Fruit fly (Drosophila melanogaster) whole organism, pupa: ENCODE results near the gene slou.

Source experiments
- CG10348 ChIP-seq: fragments of 200-800 bp; sonication (Bioruptor generic); IDR thresholded peaks from 2 replicates; pipeline ENCODE4 v1.3.6; 2022; ENCODE audit warnings: missing biosample characterization, missing genetic modification characterization
- CG12605 ChIP-seq: fragments of 200-800 bp; sonication (Bioruptor generic); IDR thresholded peaks from 2 replicates; pipeline ENCODE4 v1.3.6; 2022; ENCODE audit warnings: missing biosample characterization, missing genetic modification characterization
- CG13204 ChIP-seq: fragments of 200-800 bp; sonication (Bioruptor generic); optimal IDR thresholded peaks from 2 replicates; lab custom pipeline; 2018; ENCODE audit warnings: missing biosample characterization, mild to moderate bottlenecking, missing genetic modification characterization, moderate library complexity
- CG14655 ChIP-seq: fragments of 200-800 bp; sonication (Bioruptor generic); optimal IDR thresholded peaks from 3 replicates; lab custom pipeline; 2017; ENCODE audit warnings: mild to moderate bottlenecking, missing biosample characterization, missing genetic modification reagents, missing genetic modification characterization
- CG15710 ChIP-seq: fragments of 200-800 bp; sonication (Bioruptor generic); optimal IDR thresholded peaks from 2 replicates; lab custom pipeline; 2018; ENCODE audit warnings: missing biosample characterization, mild to moderate bottlenecking, missing genetic modification characterization, moderate library complexity
- CG17806 ChIP-seq: fragments of 200-800 bp; sonication (Bioruptor generic); optimal IDR thresholded peaks from 2 replicates; lab custom pipeline; 2018; ENCODE audit warnings: missing biosample characterization, mild to moderate bottlenecking, missing genetic modification characterization, moderate library complexity
- CG32121 ChIP-seq: fragments of 200-800 bp; sonication (Bioruptor generic); IDR thresholded peaks from 2 replicates; pipeline ENCODE4 v1.3.6; 2022; ENCODE audit warnings: missing biosample characterization, missing genetic modification characterization
- CG34367 ChIP-seq: fragments of 200-800 bp; sonication (Bioruptor generic); optimal IDR thresholded peaks from 2 replicates; lab custom pipeline; 2018; ENCODE audit warnings: missing biosample characterization, mild to moderate bottlenecking, missing genetic modification characterization
- CG4496 ChIP-seq: fragments of 200-800 bp; sonication (Bioruptor generic); IDR thresholded peaks from 3 replicates; pipeline ENCODE4 v1.3.6; 2022; ENCODE audit warnings: missing biosample characterization, missing genetic modification characterization
- CG8159 ChIP-seq: fragments of 200-800 bp; sonication (Bioruptor generic); optimal IDR thresholded peaks from 3 replicates; lab custom pipeline; 2018; ENCODE audit warnings: missing biosample characterization, mild to moderate bottlenecking, missing genetic modification characterization, moderate library complexity
- CG8301 ChIP-seq: fragments of 200-800 bp; sonication (Bioruptor generic); optimal IDR thresholded peaks from 2 replicates; lab custom pipeline; 2018; ENCODE audit warnings: missing biosample characterization, mild to moderate bottlenecking, missing genetic modification characterization
- CG9948 ChIP-seq: fragments of 200-800 bp; sonication (Bioruptor generic); optimal IDR thresholded peaks from 2 replicates; lab custom pipeline; 2018; ENCODE audit warnings: missing biosample characterization, mild to moderate bottlenecking, missing genetic modification characterization, moderate library complexity
- D1 ChIP-seq: fragments of 200-800 bp; sonication (Bioruptor generic); optimal IDR thresholded peaks from 2 replicates; lab custom pipeline; 2018; ENCODE audit warnings: missing biosample characterization, mild to moderate bottlenecking, missing genetic modification characterization, moderate library complexity
- EcR ChIP-seq: fragments of 200-800 bp; sonication (Bioruptor generic); optimal IDR thresholded peaks from 3 replicates; lab custom pipeline; 2019; ENCODE audit warnings: missing biosample characterization, missing genetic modification characterization, mild to moderate bottlenecking, moderate library complexity, missing genetic modification reagents
- Ets98B ChIP-seq: fragments of 200-800 bp; sonication (Bioruptor generic); IDR thresholded peaks from 2 replicates; pipeline ENCODE4 v1.3.6; 2022; ENCODE audit warnings: missing biosample characterization, missing genetic modification characterization
- Pif1A ChIP-seq: fragments of 200-800 bp; sonication (Bioruptor generic); optimal IDR thresholded peaks from 3 replicates; lab custom pipeline; 2016; ENCODE audit warnings: missing biosample characterization, missing genetic modification characterization
- Pif1B ChIP-seq: fragments of 200-800 bp; sonication (Bioruptor generic); optimal IDR thresholded peaks from 3 replicates; lab custom pipeline; 2016; ENCODE audit warnings: missing biosample characterization, missing genetic modification characterization
- Snoo ChIP-seq: fragments of 200-800 bp; sonication (Bioruptor generic); optimal IDR thresholded peaks from 3 replicates; lab custom pipeline; 2017; ENCODE audit warnings: missing biosample characterization, mild to moderate bottlenecking, missing genetic modification characterization, inconsistent platforms
- fd96Ca ChIP-seq: fragments of 200-800 bp; sonication (Bioruptor generic); IDR thresholded peaks from 3 replicates; pipeline ENCODE4 v1.3.6; 2022; ENCODE audit warnings: missing biosample characterization, missing genetic modification characterization
- gl ChIP-seq: fragments of 200-800 bp; sonication (Bioruptor generic); optimal IDR thresholded peaks from 2 replicates; lab custom pipeline; 2018; ENCODE audit warnings: missing biosample characterization, mild to moderate bottlenecking, missing genetic modification characterization
- rn ChIP-seq: fragments of 200-800 bp; sonication (Bioruptor generic); IDR thresholded peaks from 2 replicates; pipeline ENCODE4 v1.3.6; 2022; ENCODE audit warnings: missing biosample characterization, missing genetic modification characterization

slou gene

dm6 chr3R:21601954-21602687, 45.1 kb upstream of the slou start:
- no peak for TF ChIP-seq D1 (tag; lab: Kevin White, UChicago)
- no peak for TF ChIP-seq Pif1B (GFP tag; lab: Kevin White, UChicago)
- no peak for TF ChIP-seq CG13204 (GFP tag; lab: Kevin White, UChicago)
- no peak for TF ChIP-seq CG12605 (GFP tag; lab: Robert Waterston, UW)
- TF ChIP-seq CG4496 (GFP tag; lab: Robert Waterston, UW) = peak; percentile 66
- TF ChIP-seq CG9948 (tag; lab: Kevin White, UChicago) = no peak
- TF ChIP-seq Snoo (tag; lab: Kevin White, UChicago) = no peak
- TF ChIP-seq Ets98B = no peak
- peak; percentile 54 for TF ChIP-seq CG8301
- no peak for TF ChIP-seq rn
- TF ChIP-seq EcR (GFP tag; lab: Kevin White, UChicago) = no peak
- no peak for TF ChIP-seq CG34367 (tag; lab: Kevin White, UChicago)
- no peak for TF ChIP-seq gl (tag; lab: Kevin White, UChicago)
- TF ChIP-seq fd96Ca (GFP tag; lab: Robert Waterston, UW) = 0 out of 3 replicates have a peak, but pooled peaks have one; percentile 6
- TF ChIP-seq CG15710 (tag; lab: Kevin White, UChicago) = no peak
- TF ChIP-seq CG32121 = peak; percentile 28; the same call in 1 of the 2 replicates
- TF ChIP-seq CG10348 = no peak
- peak; percentile 5 for TF ChIP-seq Pif1A (GFP tag; lab: Kevin White, UChicago)
- peak; percentile 62 for TF ChIP-seq CG14655 (GFP tag; lab: Kevin White, UChicago)
- no peak for TF ChIP-seq CG17806 (tag; lab: Kevin White, UChicago)
- TF ChIP-seq CG8159 = no peak

dm6 chr3R:21599642-21600041, 42.7 kb upstream of the slou start:
- TF ChIP-seq CG8159 (peak; percentile 48), D1 (tag; lab: Kevin White, UChicago) (no peak), CG9948 (tag; lab: Kevin White, UChicago) (no peak), CG34367 (tag; lab: Kevin White, UChicago) (peak; percentile 44), CG12605 (GFP tag; lab: Robert Waterston, UW) (peak; percentile 51; the same call in 1 of the 2 replicates), EcR (GFP tag; lab: Kevin White, UChicago) (peak; percentile 80), Pif1B (GFP tag; lab: Kevin White, UChicago) (peak; percentile 46), Ets98B (peak; percentile 24; the same call in 1 of the 2 replicates), CG17806 (tag; lab: Kevin White, UChicago) (peak; percentile 31), CG8301 (peak; percentile 17), CG15710 (tag; lab: Kevin White, UChicago) (peak; percentile 40), CG14655 (GFP tag; lab: Kevin White, UChicago) (peak; percentile 26), CG4496 (GFP tag; lab: Robert Waterston, UW) (peak; percentile 75), CG13204 (GFP tag; lab: Kevin White, UChicago) (peak; percentile 88), CG32121 (peak; percentile 49; the same call in 1 of the 2 replicates), CG10348 (no peak), rn (no peak), Snoo (tag; lab: Kevin White, UChicago) (peak; percentile 72), fd96Ca (GFP tag; lab: Robert Waterston, UW) (no peak), Pif1A (GFP tag; lab: Kevin White, UChicago) (peak; percentile 52), gl (tag; lab: Kevin White, UChicago) (peak; percentile 87)

DNA sequence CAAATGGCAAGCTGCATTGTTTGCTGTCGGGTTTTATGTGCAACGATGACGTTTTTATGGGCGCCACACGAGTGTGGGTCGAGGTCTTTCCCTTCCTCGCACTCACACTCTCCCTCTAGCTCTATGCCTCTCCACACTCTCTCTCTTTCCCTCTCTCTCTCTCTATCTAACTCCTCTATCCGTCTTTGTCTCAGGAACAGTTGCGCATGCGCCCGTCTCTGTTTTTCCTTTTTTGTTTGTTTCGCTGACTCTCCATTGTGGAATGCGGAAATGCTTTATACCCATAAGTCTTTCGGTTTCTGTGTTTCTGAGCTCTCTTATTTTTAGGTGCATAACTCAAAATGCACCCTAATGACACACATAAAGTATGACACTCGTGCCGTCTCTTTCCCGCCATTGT, 41.6 kb upstream of the slou start:
- no peak for TF ChIP-seq CG15710 (tag; lab: Kevin White, UChicago)
- no peak for TF ChIP-seq Pif1B (GFP tag; lab: Kevin White, UChicago)
- no peak for TF ChIP-seq CG8159
- no peak for TF ChIP-seq CG9948 (tag; lab: Kevin White, UChicago)
- TF ChIP-seq CG32121 = no peak
- TF ChIP-seq fd96Ca (GFP tag; lab: Robert Waterston, UW) = no peak
- no peak for TF ChIP-seq Snoo (tag; lab: Kevin White, UChicago)
- no peak for TF ChIP-seq CG17806 (tag; lab: Kevin White, UChicago)
- TF ChIP-seq CG4496 (GFP tag; lab: Robert Waterston, UW) = no peak
- TF ChIP-seq gl (tag; lab: Kevin White, UChicago) = no peak
- no peak for TF ChIP-seq Ets98B
- TF ChIP-seq CG10348 = no peak
- TF ChIP-seq D1 (tag; lab: Kevin White, UChicago) = no peak
- no peak for TF ChIP-seq EcR (GFP tag; lab: Kevin White, UChicago)
- TF ChIP-seq Pif1A (GFP tag; lab: Kevin White, UChicago) = no peak
- no peak for TF ChIP-seq CG34367 (tag; lab: Kevin White, UChicago)

dm6 chr3R:21597877-21598276, 40.9 kb upstream of the slou start:
- no peak for TF ChIP-seq CG10348
- TF ChIP-seq CG17806 (tag; lab: Kevin White, UChicago) = peak; percentile 47
- TF ChIP-seq gl (tag; lab: Kevin White, UChicago) = no peak
- peak; percentile 44 for TF ChIP-seq Pif1A (GFP tag; lab: Kevin White, UChicago)
- peak; percentile 61 for TF ChIP-seq CG12605 (GFP tag; lab: Robert Waterston, UW)
- TF ChIP-seq D1 (tag; lab: Kevin White, UChicago) = no peak
- peak; percentile 80 for TF ChIP-seq CG4496 (GFP tag; lab: Robert Waterston, UW)
- TF ChIP-seq CG34367 (tag; lab: Kevin White, UChicago) = peak; percentile 21
- peak; percentile 62 for TF ChIP-seq CG15710 (tag; lab: Kevin White, UChicago)
- peak; percentile 17; the same call in 1 of the 2 replicates for TF ChIP-seq CG32121
- no peak for TF ChIP-seq EcR (GFP tag; lab: Kevin White, UChicago)
- TF ChIP-seq CG14655 (GFP tag; lab: Kevin White, UChicago) = peak; percentile 78
- TF ChIP-seq CG9948 (tag; lab: Kevin White, UChicago) = peak; percentile 28
- peak; percentile 41 for TF ChIP-seq Pif1B (GFP tag; lab: Kevin White, UChicago)
- TF ChIP-seq Snoo (tag; lab: Kevin White, UChicago) = no peak
- TF ChIP-seq CG8301 = peak; percentile 74
- 0 out of 2 replicates have a peak, but pooled peaks have one; percentile 21 for TF ChIP-seq rn
- peak; percentile 75 for TF ChIP-seq fd96Ca (GFP tag; lab: Robert Waterston, UW)
- peak; percentile 57 for TF ChIP-seq CG8159
- TF ChIP-seq Ets98B = peak; percentile 68
- TF ChIP-seq CG13204 (GFP tag; lab: Kevin White, UChicago) = no peak
